Worm (Caenorhabditis elegans) whole organism, L4 larva: ENCODE data around the gene ast-1.

Source experiments
- D1046.2 ChIP-seq: fragments of 200-800 bp; sonication (Bioruptor generic); IDR thresholded peaks from 2 replicates; pipeline ENCODE4 v1.3.6; 2022; ENCODE audit warnings: missing genetic modification characterization, missing compliant biosample characterization
- R02D3.7 ChIP-seq: fragments of 150-350 bp; sonication (generic microtip); optimal IDR thresholded peaks from 3 replicates; lab custom pipeline; 2014; ENCODE audit warnings: missing biosample characterization, missing genetic modification characterization
- Y105C5A.15 ChIP-seq: fragments of 200-800 bp; sonication (Bioruptor generic); IDR thresholded peaks from 2 replicates; pipeline ENCODE4 v1.3.6; 2022; ENCODE audit warnings: missing genetic modification characterization, missing compliant biosample characterization
- ZK337.2 ChIP-seq: fragments of 200-800 bp; sonication (Bioruptor generic); IDR thresholded peaks from 2 replicates; pipeline ENCODE4 v1.3.6; 2022; ENCODE audit warnings: missing genetic modification reagents, missing genetic modification characterization, missing compliant biosample characterization
- ZK546.5 ChIP-seq, 2 experiments: sonication (generic microtip); optimal IDR thresholded peaks; 2 replicates each; lab custom pipeline; 2017; ENCODE audit warnings: missing biosample characterization in 2 of 2, missing genetic modification characterization in 2 of 2
- aha-1 ChIP-seq: fragments of 150-350 bp; peaks from one replicate; lab custom pipeline; 2014; ENCODE audit warnings: missing biosample characterization, missing genetic modification characterization
- ama-1 ChIP-seq: fragments of 150-350 bp; optimal IDR thresholded peaks from 2 replicates; lab custom pipeline; 2014; ENCODE audit warnings: inconsistent platforms, mixed read lengths
- ceh-20 ChIP-seq: fragments of 200-800 bp; sonication (Bioruptor generic); IDR thresholded peaks from 2 replicates; pipeline ENCODE4 v1.3.6; 2022; ENCODE audit warnings: missing genetic modification reagents, missing genetic modification characterization, missing compliant biosample characterization
- ceh-44 ChIP-seq: fragments of 200-800 bp; sonication (Bioruptor generic); IDR thresholded peaks from 2 replicates; pipeline ENCODE4 v1.3.6; 2022; ENCODE audit warnings: missing genetic modification reagents, missing genetic modification characterization, missing compliant biosample characterization
- ceh-62 ChIP-seq: sonication (generic microtip); optimal IDR thresholded peaks from 2 replicates; lab custom pipeline; 2017; ENCODE audit warnings: missing biosample characterization, missing genetic modification characterization
- ces-1 ChIP-seq: fragments of 150-350 bp; sonication (generic microtip); optimal IDR thresholded peaks from 4 replicates; lab custom pipeline; 2014; ENCODE audit warnings: missing biosample characterization, missing genetic modification reagents, missing genetic modification characterization
- ctbp-1 ChIP-seq: fragments of 200-800 bp; sonication (Bioruptor generic); IDR thresholded peaks from 2 replicates; pipeline ENCODE4 v1.3.6; 2022; ENCODE audit warnings: missing genetic modification reagents, missing genetic modification characterization, missing compliant biosample characterization
- daf-12 ChIP-seq: fragments of 150-350 bp; optimal IDR thresholded peaks from 2 replicates; lab custom pipeline; 2014; ENCODE audit warnings: missing biosample characterization, missing genetic modification reagents, missing genetic modification characterization
- dpl-1 ChIP-seq: fragments of 150-350 bp; optimal IDR thresholded peaks from 2 replicates; lab custom pipeline; 2014; ENCODE audit warnings: missing biosample characterization, missing genetic modification reagents, missing genetic modification characterization
- egl-43 ChIP-seq: fragments of 200-800 bp; sonication (Bioruptor generic); IDR thresholded peaks from 2 replicates; pipeline ENCODE4 v1.3.6; 2022; ENCODE audit warnings: missing genetic modification reagents, missing genetic modification characterization, missing compliant biosample characterization
- fkh-10 ChIP-seq: fragments of 150-350 bp; optimal IDR thresholded peaks from 2 replicates; lab custom pipeline; 2014; ENCODE audit warnings: missing biosample characterization, missing genetic modification reagents, missing genetic modification characterization
- fos-1 ChIP-seq: fragments of 150-350 bp; optimal IDR thresholded peaks from 2 replicates; lab custom pipeline; 2014; ENCODE audit warnings: missing biosample characterization, missing genetic modification characterization
- gei-8 ChIP-seq: fragments of 200-800 bp; sonication (Bioruptor generic); optimal IDR thresholded peaks from 2 replicates; lab custom pipeline; 2018; ENCODE audit warnings: mild to moderate bottlenecking, missing genetic modification characterization, missing compliant biosample characterization
- hlh-11 ChIP-seq: fragments of 200-800 bp; sonication (Bioruptor generic); optimal IDR thresholded peaks from 2 replicates; lab custom pipeline; 2018; ENCODE audit warnings: mild to moderate bottlenecking, missing genetic modification characterization, missing compliant biosample characterization
- hlh-30 ChIP-seq: sonication (generic microtip); optimal IDR thresholded peaks from 2 replicates; lab custom pipeline; 2017; ENCODE audit warnings: antibody characterized with exemption, mild to moderate bottlenecking, missing genetic modification characterization, missing compliant biosample characterization; ENCODE audit not compliant: insufficient read depth
- jun-1 ChIP-seq: fragments of 150-350 bp; optimal IDR thresholded peaks from 2 replicates; lab custom pipeline; 2014; ENCODE audit warnings: missing biosample characterization, missing genetic modification reagents, missing genetic modification characterization
- lim-7 ChIP-seq: fragments of 200-800 bp; sonication (Bioruptor generic); IDR thresholded peaks from 2 replicates; pipeline ENCODE4 v1.3.6; 2022; ENCODE audit warnings: missing genetic modification characterization, missing compliant biosample characterization
- lin-15B ChIP-seq: fragments of 150-350 bp; sonication (generic microtip); optimal IDR thresholded peaks from 3 replicates; lab custom pipeline; 2014; ENCODE audit warnings: missing biosample characterization, missing genetic modification characterization
- mep-1 ChIP-seq: fragments of 150-350 bp; sonication (generic microtip); optimal IDR thresholded peaks from 3 replicates; lab custom pipeline; 2014; ENCODE audit warnings: missing biosample characterization, missing genetic modification characterization
- mxl-3 ChIP-seq: fragments of 200-800 bp; sonication (Bioruptor generic); optimal IDR thresholded peaks from 2 replicates; lab custom pipeline; 2018; ENCODE audit warnings: mild to moderate bottlenecking, missing genetic modification characterization, missing compliant biosample characterization
- nhr-102 ChIP-seq: sonication (generic microtip); optimal IDR thresholded peaks from 2 replicates; lab custom pipeline; 2016; ENCODE audit warnings: mild to moderate bottlenecking, missing genetic modification characterization, moderate library complexity, missing compliant biosample characterization
- nhr-11 ChIP-seq: fragments of 150-350 bp; optimal IDR thresholded peaks from 2 replicates; lab custom pipeline; 2014; ENCODE audit warnings: missing biosample characterization, missing genetic modification characterization
- nhr-111 ChIP-seq: fragments of 200-800 bp; sonication (Bioruptor generic); optimal IDR thresholded peaks from 2 replicates; lab custom pipeline; 2018; ENCODE audit warnings: mild to moderate bottlenecking, missing genetic modification characterization, missing compliant biosample characterization
- nhr-41 ChIP-seq: fragments of 200-800 bp; sonication (Bioruptor generic); IDR thresholded peaks from 2 replicates; pipeline ENCODE4 v1.3.6; 2022; ENCODE audit warnings: missing genetic modification reagents, missing genetic modification characterization, missing compliant biosample characterization
- nhr-48 ChIP-seq: sonication (generic microtip); optimal IDR thresholded peaks from 2 replicates; lab custom pipeline; 2016; ENCODE audit warnings: mild to moderate bottlenecking, missing genetic modification characterization, missing compliant biosample characterization
- nhr-77 ChIP-seq: fragments of 150-350 bp; optimal IDR thresholded peaks from 2 replicates; lab custom pipeline; 2014; ENCODE audit warnings: missing biosample characterization, missing genetic modification characterization
- pqm-1 ChIP-seq: sonication (generic microtip); optimal IDR thresholded peaks from 2 replicates; lab custom pipeline; 2017; ENCODE audit warnings: missing biosample characterization, missing genetic modification characterization
- rbr-2 ChIP-seq: sonication (generic microtip); optimal IDR thresholded peaks from 2 replicates; lab custom pipeline; 2016; ENCODE audit warnings: missing genotype, missing genetic modification characterization, missing compliant biosample characterization
- set-16 ChIP-seq: fragments of 200-800 bp; sonication (Bioruptor generic); IDR thresholded peaks from 2 replicates; pipeline ENCODE4 v1.3.6; 2022; ENCODE audit warnings: missing genetic modification reagents, missing genetic modification characterization, missing compliant biosample characterization
- snpc-1.2 ChIP-seq: fragments of 200-800 bp; sonication (Bioruptor generic); IDR thresholded peaks from 2 replicates; pipeline ENCODE4 v1.3.6; 2022; ENCODE audit warnings: missing genetic modification reagents, missing genetic modification characterization, missing compliant biosample characterization
- unc-39 ChIP-seq: sonication (generic microtip); optimal IDR thresholded peaks from 2 replicates; lab custom pipeline; 2017; ENCODE audit warnings: missing biosample characterization, missing genetic modification characterization
- zfp-3 ChIP-seq: fragments of 200-800 bp; sonication (Bioruptor generic); conservative IDR thresholded peaks from 2 replicates; pipeline ENCODE4 v1.3.6; 2022; ENCODE audit warnings: missing genetic modification reagents, missing genetic modification characterization, missing compliant biosample characterization

The ast-1 gene

ce11 chrII:4146039-4146438, 10.9 kb upstream of the ast-1 start, which contains the start of gene F56D3.1 (continued):
- TF ChIP-seq snpc-1.2 (GFP tag; lab: Robert Waterston, UW) (no peak), fos-1 (no peak), ceh-20 (no peak), unc-39 (tag; lab: Kevin White, UChicago) (no peak), nhr-111 (GFP tag; lab: Kevin White, UChicago) (no peak), nhr-48 (tag; lab: Kevin White, UChicago) (no peak), lin-15B (tag; lab: Kevin White, UChicago) (no peak)

- peak; percentile 95 for TF ChIP-seq set-16 (GFP tag; lab: Robert Waterston, UW)
- TF ChIP-seq gei-8 = no peak
- no peak for TF ChIP-seq nhr-77 (tag; lab: Kevin White, UChicago)
- TF ChIP-seq egl-43 (GFP tag; lab: Robert Waterston, UW) = peak; percentile 70; the same call in 1 of the 2 replicates
- peak; percentile 23 for TF ChIP-seq rbr-2 (tag; lab: Kevin White, UChicago)
Observed at ce11 chrII:4134688-4135087, 471 bp downstream of the ast-1 start.

ce11 chrII:4133332-4133731, 1.8 kb downstream of the ast-1 start:
- TF ChIP-seq fkh-10 (GFP tag; lab: Kevin White, UChicago) (peak; percentile 78), ctbp-1 (GFP tag; lab: Robert Waterston, UW) (peak; percentile 63; the same call in 1 of the 2 replicates), R02D3.7 (tag; lab: Kevin White, UChicago) (no peak), nhr-41 (GFP tag; lab: Robert Waterston, UW) (no peak), zfp-3 (GFP tag; lab: Robert Waterston, UW) (no peak), mep-1 (tag; lab: Kevin White, UChicago) (no peak), mxl-3 (no peak), ceh-44 (GFP tag; lab: Robert Waterston, UW) (no peak), lim-7 (GFP tag; lab: Robert Waterston, UW) (no peak), gei-8 (no peak), ceh-20 (no peak), hlh-30 (tag; lab: Kevin White, UChicago) (no peak), ama-1 (no peak), hlh-11 (tag; lab: Kevin White, UChicago) (no peak), dpl-1 (GFP tag; lab: Kevin White, UChicago) (no peak), ces-1 (GFP tag; lab: Kevin White, UChicago) (peak; percentile 22), ceh-62 (tag; lab: Kevin White, UChicago) (no peak), D1046.2 (GFP tag; lab: Robert Waterston, UW) (no peak), fos-1 (no peak), ZK546.5 (tag; optimal IDR thresholded peaks at IDR 0.05; lab: Kevin White, UChicago) (no peak), Y105C5A.15 (GFP tag; lab: Robert Waterston, UW) (no peak), jun-1 (tag; lab: Kevin White, UChicago) (no peak), ZK337.2 (GFP tag; lab: Robert Waterston, UW) (no peak), nhr-102 (tag; lab: Kevin White, UChicago) (no peak), pqm-1 (tag; lab: Kevin White, UChicago) (no peak)
- TF ChIP-seq, all 104 proteins: peak for 3

- TF ChIP-seq daf-12 (tag; lab: Kevin White, UChicago) = no peak
- peak; percentile 75 for TF ChIP-seq aha-1 (tag; lab: Kevin White, UChicago)
- no peak for TF ChIP-seq nhr-11 (tag; lab: Kevin White, UChicago)
Observed at ce11 chrII:4129450-4129849, 5.7 kb downstream of the ast-1 start.
